Fruit fly (Drosophila melanogaster) whole organism, pupa: ENCODE data around the gene CG43072.

Experiments used
- CG14655 ChIP-seq: fragments of 200-800 bp; sonication (Bioruptor generic); optimal IDR thresholded peaks from 3 replicates; lab custom pipeline; 2017; ENCODE audit warnings: mild to moderate bottlenecking, missing biosample characterization, missing genetic modification reagents, missing genetic modification characterization
- CG15710 ChIP-seq: fragments of 200-800 bp; sonication (Bioruptor generic); optimal IDR thresholded peaks from 2 replicates; lab custom pipeline; 2018; ENCODE audit warnings: missing biosample characterization, mild to moderate bottlenecking, missing genetic modification characterization, moderate library complexity
- CG32121 ChIP-seq: fragments of 200-800 bp; sonication (Bioruptor generic); IDR thresholded peaks from 2 replicates; pipeline ENCODE4 v1.3.6; 2022; ENCODE audit warnings: missing biosample characterization, missing genetic modification characterization
- CG4496 ChIP-seq: fragments of 200-800 bp; sonication (Bioruptor generic); IDR thresholded peaks from 3 replicates; pipeline ENCODE4 v1.3.6; 2022; ENCODE audit warnings: missing biosample characterization, missing genetic modification characterization
- CG8301 ChIP-seq: fragments of 200-800 bp; sonication (Bioruptor generic); optimal IDR thresholded peaks from 2 replicates; lab custom pipeline; 2018; ENCODE audit warnings: missing biosample characterization, mild to moderate bottlenecking, missing genetic modification characterization
- Ets98B ChIP-seq: fragments of 200-800 bp; sonication (Bioruptor generic); IDR thresholded peaks from 2 replicates; pipeline ENCODE4 v1.3.6; 2022; ENCODE audit warnings: missing biosample characterization, missing genetic modification characterization
- Pif1B ChIP-seq: fragments of 200-800 bp; sonication (Bioruptor generic); optimal IDR thresholded peaks from 3 replicates; lab custom pipeline; 2016; ENCODE audit warnings: missing biosample characterization, missing genetic modification characterization
- Snoo ChIP-seq: fragments of 200-800 bp; sonication (Bioruptor generic); optimal IDR thresholded peaks from 3 replicates; lab custom pipeline; 2017; ENCODE audit warnings: missing biosample characterization, mild to moderate bottlenecking, missing genetic modification characterization, inconsistent platforms
- gl ChIP-seq: fragments of 200-800 bp; sonication (Bioruptor generic); optimal IDR thresholded peaks from 2 replicates; lab custom pipeline; 2018; ENCODE audit warnings: missing biosample characterization, mild to moderate bottlenecking, missing genetic modification characterization
- rn ChIP-seq: fragments of 200-800 bp; sonication (Bioruptor generic); IDR thresholded peaks from 2 replicates; pipeline ENCODE4 v1.3.6; 2022; ENCODE audit warnings: missing biosample characterization, missing genetic modification characterization

DNA sequence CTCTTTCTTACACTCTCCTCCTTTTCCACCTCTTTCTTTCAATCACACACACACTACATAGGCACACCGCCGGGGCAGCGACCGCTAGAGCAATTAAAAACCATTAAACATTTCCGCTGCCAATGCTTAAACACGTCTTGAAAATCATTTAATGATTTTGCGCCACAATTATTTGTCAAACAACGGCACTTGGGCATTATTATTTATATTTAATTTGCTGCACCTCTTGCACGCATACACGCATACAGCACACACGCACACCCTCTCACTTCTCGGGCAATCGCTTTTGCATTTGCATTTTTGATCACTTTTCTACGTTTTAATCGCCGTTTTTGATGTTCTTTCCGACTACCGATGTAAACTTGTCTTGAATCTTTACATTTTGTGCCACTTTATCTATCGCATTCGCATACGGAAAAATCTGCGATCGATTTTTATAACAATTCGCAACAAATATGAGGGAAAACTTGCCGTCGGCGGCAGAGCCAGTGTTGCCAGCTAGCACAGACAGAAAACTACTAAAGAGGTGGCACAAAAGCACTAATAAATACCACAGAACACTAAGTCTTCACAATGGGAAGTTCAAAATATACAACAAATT is 38.6 kb upstream of the CG43072 start, which contains the start of gene skd:
- no peak; the same call in 2 of the 3 replicates for TF ChIP-seq CG4496 (GFP tag; lab: Robert Waterston, UW)
- TF ChIP-seq CG14655 (GFP tag; lab: Kevin White, UChicago): no peak
- no peak for TF ChIP-seq CG8301
- no peak for TF ChIP-seq CG15710 (tag; lab: Kevin White, UChicago)
- TF ChIP-seq Snoo (tag; lab: Kevin White, UChicago): no peak
- TF ChIP-seq Pif1B (GFP tag; lab: Kevin White, UChicago): no peak
- TF ChIP-seq gl (tag; lab: Kevin White, UChicago): no peak
- no peak for TF ChIP-seq Ets98B (GFP tag; lab: Robert Waterston, UW)
- TF ChIP-seq rn (GFP tag; lab: Robert Waterston, UW): no peak
- no peak for TF ChIP-seq CG32121
